Worm (Caenorhabditis elegans) whole organism, L3 larva: ENCODE data around the gene lido-12.

Experiments
- R02D3.7 ChIP-seq: fragments of 150-350 bp; optimal IDR thresholded peaks from 2 replicates; lab custom pipeline; 2014; ENCODE audit warnings: missing biosample characterization, missing genetic modification characterization
- ZK546.5 ChIP-seq: sonication (generic microtip); optimal IDR thresholded peaks from 2 replicates; lab custom pipeline; 2017; ENCODE audit warnings: missing biosample characterization, missing genetic modification characterization
- aly-2 ChIP-seq: fragments of 150-350 bp; optimal IDR thresholded peaks from 2 replicates; lab custom pipeline; 2014; ENCODE audit warnings: missing biosample characterization, missing genetic modification characterization
- ama-1 ChIP-seq: fragments of 150-350 bp; optimal IDR thresholded peaks from 2 replicates; lab custom pipeline; 2018
- ceh-16 ChIP-seq: sonication (generic microtip); optimal IDR thresholded peaks from 2 replicates; lab custom pipeline; 2017; ENCODE audit warnings: missing biosample characterization, missing genetic modification characterization
- ceh-82 ChIP-seq: fragments of 150-350 bp; optimal IDR thresholded peaks from 2 replicates; lab custom pipeline; 2014; ENCODE audit warnings: missing biosample characterization, missing genetic modification characterization
- ceh-9 ChIP-seq: sonication (generic microtip); optimal IDR thresholded peaks from 2 replicates; lab custom pipeline; 2018; ENCODE audit warnings: missing biosample characterization, missing genetic modification characterization
- daf-12 ChIP-seq: fragments of 150-350 bp; optimal IDR thresholded peaks from 2 replicates; lab custom pipeline; 2014; ENCODE audit warnings: missing biosample characterization, missing genetic modification reagents, missing genetic modification characterization
- egl-27 ChIP-seq: sonication (generic microtip); optimal IDR thresholded peaks from 4 replicates; lab custom pipeline; 2017; ENCODE audit warnings: missing biosample characterization, missing genetic modification reagents, missing genetic modification characterization
- egl-5 ChIP-seq: fragments of 150-350 bp; optimal IDR thresholded peaks from 2 replicates; lab custom pipeline; 2017; ENCODE audit warnings: missing biosample characterization, missing genetic modification reagents, missing genetic modification characterization, inconsistent platforms
- elt-2 ChIP-seq: sonication (generic microtip); optimal IDR thresholded peaks from 2 replicates; lab custom pipeline; 2016; ENCODE audit warnings: missing genetic modification reagents, mild to moderate bottlenecking, missing genetic modification characterization, missing compliant biosample characterization
- elt-3 ChIP-seq, 3 experiments: fragments of 150-350 bp in 1 of 3; sonication (generic microtip) in 2 of 3; optimal IDR thresholded peaks; 2 replicates in 2 of 3; 4 replicates in 1 of 3; lab custom pipeline; 2014 to 2017; ENCODE audit warnings: missing biosample characterization in 3 of 3, missing genetic modification characterization in 3 of 3
- eor-1 ChIP-seq, 2 experiments: fragments of 150-350 bp; optimal IDR thresholded peaks; 2 replicates each; lab custom pipeline; 2014 to 2018; ENCODE audit warnings: missing biosample characterization in 2 of 2, missing genetic modification characterization in 2 of 2
- fkh-10 ChIP-seq: sonication (generic microtip); optimal IDR thresholded peaks from 2 replicates; lab custom pipeline; 2017; ENCODE audit warnings: missing biosample characterization, missing genetic modification reagents, missing genetic modification characterization
- hmg-11 ChIP-seq: sonication (generic microtip); optimal IDR thresholded peaks from 2 replicates; lab custom pipeline; 2016; ENCODE audit warnings: missing genetic modification characterization, missing compliant biosample characterization
- jun-1 ChIP-seq: fragments of 150-350 bp; optimal IDR thresholded peaks from 2 replicates; lab custom pipeline; 2014; ENCODE audit warnings: missing biosample characterization, missing genetic modification reagents, missing genetic modification characterization
- lin-15B ChIP-seq: fragments of 150-350 bp; optimal IDR thresholded peaks from 2 replicates; lab custom pipeline; 2014; ENCODE audit warnings: missing biosample characterization, missing genetic modification characterization
- lin-39 ChIP-seq: fragments of 150-350 bp; optimal IDR thresholded peaks from 2 replicates; lab custom pipeline; 2018; ENCODE audit warnings: missing biosample characterization, missing genetic modification reagents, missing genetic modification characterization
- lsy-12 ChIP-seq: sonication (generic microtip); optimal IDR thresholded peaks from 2 replicates; lab custom pipeline; 2016; ENCODE audit warnings: mild to moderate bottlenecking, missing genetic modification characterization, missing compliant biosample characterization
- mdl-1 ChIP-seq: fragments of 150-350 bp; optimal IDR thresholded peaks from 2 replicates; lab custom pipeline; 2014; ENCODE audit warnings: missing biosample characterization, missing genetic modification characterization
- mml-1 ChIP-seq: fragments of 150-350 bp; sonication (generic microtip); optimal IDR thresholded peaks from 3 replicates; lab custom pipeline; 2014; ENCODE audit warnings: missing biosample characterization, missing genetic modification characterization
- nfya-1 ChIP-seq: sonication (generic microtip); optimal IDR thresholded peaks from 2 replicates; lab custom pipeline; 2017; ENCODE audit warnings: missing genetic modification characterization, mild to moderate bottlenecking, missing compliant biosample characterization, antibody characterized with exemption, moderate library complexity; ENCODE audit not compliant: insufficient read depth
- nhr-23 ChIP-seq: fragments of 150-350 bp; optimal IDR thresholded peaks from 2 replicates; lab custom pipeline; 2014; ENCODE audit warnings: missing biosample characterization, missing genetic modification reagents, missing genetic modification characterization
- nhr-237 ChIP-seq: fragments of 150-350 bp; optimal IDR thresholded peaks from 2 replicates; lab custom pipeline; 2014; ENCODE audit warnings: missing biosample characterization, missing genetic modification characterization
- nhr-25 ChIP-seq: sonication (generic microtip); optimal IDR thresholded peaks from 2 replicates; lab custom pipeline; 2017; ENCODE audit warnings: missing biosample characterization, missing genetic modification characterization
- nhr-28 ChIP-seq: fragments of 150-350 bp; optimal IDR thresholded peaks from 2 replicates; lab custom pipeline; 2014; ENCODE audit warnings: missing biosample characterization, missing genetic modification characterization
- nhr-43 ChIP-seq: sonication (generic microtip); optimal IDR thresholded peaks from 2 replicates; lab custom pipeline; 2016; ENCODE audit warnings: mild to moderate bottlenecking, missing genetic modification characterization, missing compliant biosample characterization; ENCODE audit not compliant: poor library complexity, severe bottlenecking
- nhr-67 ChIP-seq: fragments of 150-350 bp; optimal IDR thresholded peaks from 2 replicates; lab custom pipeline; 2014; ENCODE audit warnings: missing biosample characterization, missing genetic modification characterization
- nhr-76 ChIP-seq: fragments of 150-350 bp; sonication (generic microtip); optimal IDR thresholded peaks from 5 replicates; lab custom pipeline; 2014; ENCODE audit warnings: missing biosample characterization, missing genetic modification characterization
- pha-4 ChIP-seq: fragments of 150-350 bp; optimal IDR thresholded peaks from 2 replicates; lab custom pipeline; 2014; ENCODE audit warnings: missing biosample characterization, missing genetic modification reagents, missing genetic modification characterization
- pqm-1 ChIP-seq: fragments of 150-350 bp; optimal IDR thresholded peaks from 2 replicates; lab custom pipeline; 2017; ENCODE audit warnings: missing biosample characterization, missing genetic modification characterization, inconsistent platforms
- skn-1 ChIP-seq: fragments of 150-350 bp; optimal IDR thresholded peaks from 2 replicates; lab custom pipeline; 2014; ENCODE audit warnings: missing biosample characterization, missing genetic modification characterization
- snpc-4 ChIP-seq: fragments of 150-350 bp; optimal IDR thresholded peaks from 2 replicates; lab custom pipeline; 2014; ENCODE audit warnings: missing biosample characterization, missing genetic modification characterization
- tbx-2 ChIP-seq: sonication (generic microtip); optimal IDR thresholded peaks from 2 replicates; lab custom pipeline; 2016; ENCODE audit warnings: mild to moderate bottlenecking, missing genetic modification characterization, missing compliant biosample characterization
- unc-39 ChIP-seq: sonication (generic microtip); optimal IDR thresholded peaks from 4 replicates; lab custom pipeline; 2017; ENCODE audit warnings: missing biosample characterization, missing genetic modification characterization
- ztf-11 ChIP-seq: fragments of 150-350 bp; optimal IDR thresholded peaks from 2 replicates; lab custom pipeline; 2014; ENCODE audit warnings: missing biosample characterization, missing genetic modification characterization
- ztf-4 ChIP-seq: fragments of 150-350 bp; optimal IDR thresholded peaks from 2 replicates; lab custom pipeline; 2014; ENCODE audit warnings: missing biosample characterization, missing genetic modification characterization

lido-12 gene

ce11 chrII:2984383-2984782 lies 21.2 kb upstream of the lido-12 start:
- TF ChIP-seq nfya-1 = no peak
- no peak for TF ChIP-seq eor-1 (tag; optimal IDR thresholded peaks at IDR 0.05; lab: Kevin White, UChicago)
- no peak for TF ChIP-seq egl-5 (tag; lab: Kevin White, UChicago)
- no peak for TF ChIP-seq mdl-1 (tag; lab: Kevin White, UChicago)
- no peak for TF ChIP-seq ceh-9
- TF ChIP-seq nhr-28 (tag; lab: Kevin White, UChicago) = no peak
- TF ChIP-seq skn-1 = no peak
- no peak for TF ChIP-seq ztf-11
- no peak for TF ChIP-seq daf-12 (tag; lab: Kevin White, UChicago)
- no peak for TF ChIP-seq nhr-76 (tag; lab: Kevin White, UChicago)
- TF ChIP-seq ceh-16 = no peak
- TF ChIP-seq ztf-4 (tag; lab: Kevin White, UChicago) = no peak
- TF ChIP-seq, all 47 proteins: peak for 0

ce11 chrII:2985446-2985845 lies 20.2 kb upstream of the lido-12 start:
- TF ChIP-seq eor-1 (tag; optimal IDR thresholded peaks at IDR 0.05; lab: Kevin White, UChicago) = no peak
- no peak for TF ChIP-seq ceh-9
- no peak for TF ChIP-seq fkh-10 (GFP tag; lab: Kevin White, UChicago)
- no peak for TF ChIP-seq unc-39 (tag; lab: Kevin White, UChicago)
- no peak for TF ChIP-seq R02D3.7 (tag; lab: Kevin White, UChicago)
- no peak for TF ChIP-seq elt-3 (tag; optimal IDR thresholded peaks at IDR 0.05; lab: Kevin White, UChicago)
- no peak for TF ChIP-seq ama-1 (lab: Kevin White, UChicago)
- TF ChIP-seq ztf-11 = no peak
- TF ChIP-seq aly-2 = no peak
- no peak for TF ChIP-seq nhr-67
- TF ChIP-seq egl-27 = no peak
- no peak for TF ChIP-seq snpc-4
- TF ChIP-seq tbx-2 (tag; lab: Kevin White, UChicago) = no peak
- TF ChIP-seq ceh-16 = no peak
- TF ChIP-seq lsy-12 (tag; lab: Kevin White, UChicago) = no peak
- no peak for TF ChIP-seq nhr-25 (tag; lab: Kevin White, UChicago)
- no peak for TF ChIP-seq elt-2 (tag; lab: Kevin White, UChicago)
- no peak for TF ChIP-seq jun-1
- TF ChIP-seq ceh-82 = no peak

ce11 chrII:2985935-2986498 lies 19.6 kb upstream of the lido-12 start:
- TF ChIP-seq lin-39 (tag; lab: Kevin White, UChicago) (no peak), snpc-4 (peak; percentile 43)

- TF ChIP-seq nhr-237 (tag; lab: Kevin White, UChicago) = no peak
- no peak for TF ChIP-seq mdl-1 (tag; lab: Kevin White, UChicago)
- peak; percentile 24 for TF ChIP-seq snpc-4
Measured at ce11 chrII:2987122-2987556, 18.5 kb upstream of the lido-12 start.

- no peak for TF ChIP-seq nhr-237 (tag; lab: Kevin White, UChicago)
- TF ChIP-seq ztf-4 (tag; lab: Kevin White, UChicago) = no peak
- TF ChIP-seq lin-15B (tag; lab: Kevin White, UChicago) = peak; percentile 58
- no peak for TF ChIP-seq egl-5 (tag; lab: Kevin White, UChicago)
- TF ChIP-seq ama-1 (lab: Kevin White, UChicago) = no peak
- no peak for TF ChIP-seq ZK546.5 (tag; lab: Kevin White, UChicago)
- peak; percentile 51 for TF ChIP-seq nfya-1
- peak; percentile 64 for TF ChIP-seq hmg-11 (tag; lab: Kevin White, UChicago)
- TF ChIP-seq R02D3.7 (tag; lab: Kevin White, UChicago) = no peak
- peak; percentile 15 for TF ChIP-seq nhr-23
- TF ChIP-seq aly-2 = no peak
- peak; percentile 44 for TF ChIP-seq pha-4 (tag; lab: Kevin White, UChicago)
- no peak for TF ChIP-seq ztf-11
- no peak for TF ChIP-seq egl-27
- no peak for TF ChIP-seq nhr-43 (tag; lab: Kevin White, UChicago)
- no peak for TF ChIP-seq pqm-1 (tag; lab: Kevin White, UChicago)
- peak; percentile 68 for TF ChIP-seq lin-39 (tag; lab: Kevin White, UChicago)
- TF ChIP-seq mml-1 (tag; lab: Kevin White, UChicago) = no peak
- peak; percentile 36 for TF ChIP-seq elt-2 (tag; lab: Kevin White, UChicago)
Measured at ce11 chrII:2987854-2988350, 17.7 kb upstream of the lido-12 start, which contains the start of gene lido-7. Gene lido-7 (plus strand): TSS chrII:2988300.
